Fruit fly (Drosophila melanogaster) whole organism, embryonic: ENCODE results near the gene CG4133.

Experiments used
- C15 ChIP-seq: fragments of 200-800 bp; sonication (Bioruptor generic); IDR thresholded peaks from 3 replicates; pipeline ENCODE4 v1.3.6; 2022; ENCODE audit warnings: missing biosample characterization, missing genetic modification characterization
- CG11398 ChIP-seq: fragments of 200-800 bp; sonication (Bioruptor generic); optimal IDR thresholded peaks from 2 replicates; lab custom pipeline; 2016; ENCODE audit warnings: missing biosample characterization, missing genetic modification characterization
- CG11456 ChIP-seq: fragments of 200-800 bp; sonication (Bioruptor generic); IDR thresholded peaks from 3 replicates; pipeline ENCODE4 v1.3.6; 2022; ENCODE audit warnings: missing biosample characterization, missing genetic modification characterization
- CG11504 ChIP-seq: fragments of 200-800 bp; sonication (Bioruptor generic); optimal IDR thresholded peaks from 3 replicates; lab custom pipeline; 2019; ENCODE audit warnings: missing biosample characterization, mild to moderate bottlenecking, missing genetic modification characterization, moderate library complexity
- CG11695 ChIP-seq: fragments of 200-800 bp; sonication (Bioruptor generic); IDR thresholded peaks from 3 replicates; pipeline ENCODE4 v1.3.6; 2022; ENCODE audit warnings: missing biosample characterization, missing genetic modification characterization
- CG12659 ChIP-seq: fragments of 200-800 bp; sonication (Bioruptor generic); optimal IDR thresholded peaks from 3 replicates; lab custom pipeline; 2017; ENCODE audit warnings: mild to moderate bottlenecking, missing biosample characterization, missing genetic modification reagents, missing genetic modification characterization
- CG14860 ChIP-seq: fragments of 200-800 bp; sonication (Bioruptor generic); IDR thresholded peaks from 3 replicates; pipeline ENCODE4 v1.3.6; 2022; ENCODE audit warnings: missing biosample characterization, missing genetic modification characterization; ENCODE audit not compliant: partially characterized antibody
- CG17829 ChIP-seq: fragments of 200-800 bp; optimal IDR thresholded peaks from 2 replicates; lab custom pipeline; 2019; ENCODE audit warnings: missing biosample characterization, mild to moderate bottlenecking, missing genetic modification characterization, moderate library complexity
- CG17912 ChIP-seq: fragments of 200-800 bp; sonication (Bioruptor generic); optimal IDR thresholded peaks from 2 replicates; lab custom pipeline; 2018; ENCODE audit warnings: missing biosample characterization, mild to moderate bottlenecking, missing genetic modification characterization
- CG18619 ChIP-seq: fragments of 200-800 bp; sonication (Bioruptor generic); optimal IDR thresholded peaks from 3 replicates; lab custom pipeline; 2017; ENCODE audit warnings: missing biosample characterization, mild to moderate bottlenecking, missing genetic modification characterization
- CG2129 ChIP-seq: fragments of 200-800 bp; sonication (Bioruptor generic); IDR thresholded peaks from 2 replicates; pipeline ENCODE4 v1.3.6; 2022; ENCODE audit warnings: missing biosample characterization, missing genetic modification characterization; ENCODE audit not compliant: partially characterized antibody
- CG2199 ChIP-seq: fragments of 200-800 bp; sonication (Bioruptor generic); IDR thresholded peaks from 3 replicates; pipeline ENCODE4 v1.3.6; 2022; ENCODE audit warnings: missing biosample characterization, missing genetic modification characterization
- CG34224 ChIP-seq: fragments of 200-800 bp; sonication (Bioruptor generic); IDR thresholded peaks from 3 replicates; pipeline ENCODE4 v1.3.6; 2022; ENCODE audit warnings: missing biosample characterization, missing genetic modification characterization; ENCODE audit not compliant: partially characterized antibody
- CG34376 ChIP-seq: fragments of 200-800 bp; sonication (Bioruptor generic); optimal IDR thresholded peaks from 2 replicates; lab custom pipeline; 2018; ENCODE audit warnings: missing biosample characterization, mild to moderate bottlenecking, missing genetic modification characterization
- CG6175 ChIP-seq: fragments of 200-800 bp; sonication (Bioruptor generic); IDR thresholded peaks from 3 replicates; pipeline ENCODE4 v1.3.6; 2022; ENCODE audit warnings: missing biosample characterization, missing genetic modification characterization
- CG7556 ChIP-seq: fragments of 200-800 bp; sonication (Bioruptor generic); optimal IDR thresholded peaks from 2 replicates; lab custom pipeline; 2017; ENCODE audit warnings: missing biosample characterization, mild to moderate bottlenecking, missing genetic modification characterization
- CG8290 ChIP-seq, 3 experiments: fragments of 200-800 bp; sonication (Bioruptor generic); optimal IDR thresholded peaks; 2 replicates each; lab custom pipeline; 2016 to 2019; ENCODE audit warnings: missing biosample characterization in 3 of 3, missing genetic modification characterization in 3 of 3, mild to moderate bottlenecking in 2 of 3, moderate library complexity in 1 of 3
- CG9215 ChIP-seq: fragments of 200-800 bp; sonication (Bioruptor generic); IDR thresholded peaks from 2 replicates; pipeline ENCODE4 v1.3.6; 2022; ENCODE audit warnings: missing biosample characterization, missing genetic modification characterization
- CG9609 ChIP-seq: fragments of 200-800 bp; sonication (Bioruptor generic); optimal IDR thresholded peaks from 3 replicates; lab custom pipeline; 2016; ENCODE audit warnings: missing biosample characterization, missing genetic modification characterization
- Dad ChIP-seq: fragments of 200-800 bp; sonication (Bioruptor generic); optimal IDR thresholded peaks from 3 replicates; lab custom pipeline; 2016; ENCODE audit warnings: missing biosample characterization, missing genetic modification characterization
- Fer3 ChIP-seq: fragments of 200-800 bp; sonication (Bioruptor generic); optimal IDR thresholded peaks from 2 replicates; lab custom pipeline; 2018; ENCODE audit warnings: missing biosample characterization, mild to moderate bottlenecking, missing genetic modification characterization, moderate library complexity
- HHEX ChIP-seq: fragments of 200-800 bp; sonication (Bioruptor generic); optimal IDR thresholded peaks from 3 replicates; lab custom pipeline; 2017; ENCODE audit warnings: missing biosample characterization, mild to moderate bottlenecking, missing genetic modification characterization, missing genetic modification reagents
- Hand ChIP-seq: fragments of 200-800 bp; sonication (Bioruptor generic); optimal IDR thresholded peaks from 2 replicates; lab custom pipeline; 2017; ENCODE audit warnings: mild to moderate bottlenecking, missing biosample characterization, missing genetic modification reagents, missing genetic modification characterization
- Nf-YA ChIP-seq: fragments of 200-800 bp; sonication (Bioruptor generic); IDR thresholded peaks from 2 replicates; pipeline ENCODE4 v1.3.6; 2022; ENCODE audit warnings: missing biosample characterization, missing genetic modification characterization
- Ptx1 ChIP-seq: fragments of 200-800 bp; sonication (Bioruptor generic); IDR thresholded peaks from 2 replicates; pipeline ENCODE4 v1.3.6; 2022; ENCODE audit warnings: missing biosample characterization, missing genetic modification characterization
- Ravus ChIP-seq: fragments of 200-800 bp; sonication (Bioruptor generic); IDR thresholded peaks from 2 replicates; pipeline ENCODE4 v1.3.6; 2022; ENCODE audit warnings: missing biosample characterization, missing genetic modification characterization
- Rx ChIP-seq: fragments of 200-800 bp; sonication (Bioruptor generic); IDR thresholded peaks from 2 replicates; pipeline ENCODE4 v1.3.6; 2022; ENCODE audit warnings: missing biosample characterization, missing genetic modification characterization
- Scr ChIP-seq: fragments of 200-800 bp; sonication (Bioruptor generic); IDR thresholded peaks from 2 replicates; pipeline ENCODE4 v1.3.6; 2022; ENCODE audit warnings: missing biosample characterization, missing genetic modification characterization; ENCODE audit not compliant: partially characterized antibody
- Sin3A ChIP-seq: fragments of >200 bp; optimal IDR thresholded peaks from 2 replicates; lab custom pipeline; 2018
- Sry-β ChIP-seq: fragments of 200-800 bp; sonication (Bioruptor generic); optimal IDR thresholded peaks from 2 replicates; lab custom pipeline; 2018; ENCODE audit warnings: missing biosample characterization, mild to moderate bottlenecking, missing genetic modification characterization, moderate library complexity
- Sry-δ ChIP-seq: fragments of 200-800 bp; sonication (Bioruptor generic); optimal IDR thresholded peaks from 2 replicates; lab custom pipeline; 2016; ENCODE audit warnings: missing biosample characterization, missing genetic modification characterization
- Trl ChIP-seq, 3 experiments: fragments of >200 bp in 2 of 3; fragments of 200-800 bp in 1 of 3; sonication (Bioruptor generic) in 1 of 3; optimal IDR thresholded peaks; 2 replicates in 1 of 3; 3 replicates in 2 of 3; lab custom pipeline; 2016 to 2017; ENCODE audit warnings: missing biosample characterization in 1 of 3, missing genetic modification characterization in 1 of 3
- cato ChIP-seq: fragments of 200-800 bp; sonication (Bioruptor generic); optimal IDR thresholded peaks from 2 replicates; lab custom pipeline; 2016; ENCODE audit warnings: missing biosample characterization, missing genetic modification characterization, borderline replicate concordance
- caup ChIP-seq: fragments of 200-800 bp; sonication (Bioruptor generic); optimal IDR thresholded peaks from 3 replicates; lab custom pipeline; 2017; ENCODE audit warnings: missing biosample characterization, mild to moderate bottlenecking, missing genetic modification characterization, moderate library complexity; ENCODE audit not compliant: severe bottlenecking
- cwo ChIP-seq: fragments of 200-800 bp; sonication (Bioruptor generic); optimal IDR thresholded peaks from 3 replicates; lab custom pipeline; 2017; ENCODE audit warnings: missing biosample characterization, missing genetic modification characterization, mild to moderate bottlenecking, moderate library complexity, missing genetic modification reagents
- da ChIP-seq: fragments of 200-800 bp; sonication (Bioruptor generic); optimal IDR thresholded peaks from 2 replicates; lab custom pipeline; 2016; ENCODE audit warnings: missing biosample characterization, missing genetic modification characterization
- fd3F ChIP-seq: fragments of 200-800 bp; sonication (Bioruptor generic); optimal IDR thresholded peaks from 2 replicates; lab custom pipeline; 2018; ENCODE audit warnings: missing biosample characterization, mild to moderate bottlenecking, missing genetic modification characterization, moderate library complexity
- gem ChIP-seq: fragments of 200-800 bp; sonication (Bioruptor generic); optimal IDR thresholded peaks from 2 replicates; lab custom pipeline; 2019; ENCODE audit warnings: missing biosample characterization, mild to moderate bottlenecking, missing genetic modification characterization, moderate library complexity
- gsb-n ChIP-seq: fragments of 200-800 bp; sonication (Bioruptor generic); optimal IDR thresholded peaks from 3 replicates; lab custom pipeline; 2018; ENCODE audit warnings: missing biosample characterization, mild to moderate bottlenecking, missing genetic modification characterization
- hkb ChIP-seq, 2 experiments: fragments of 200-800 bp in 1 of 2; fragments of >200 bp in 1 of 2; sonication (Bioruptor generic) in 1 of 2; IDR thresholded peaks in 1 of 2; optimal IDR thresholded peaks in 1 of 2; 2 replicates each; pipeline versions ENCODE4 v1.3.6 to Lab custom; 2017 to 2022; ENCODE audit warnings: missing biosample characterization in 1 of 2, missing genetic modification characterization in 1 of 2
- mam ChIP-seq: fragments of 200-800 bp; sonication (Bioruptor generic); optimal IDR thresholded peaks from 3 replicates; lab custom pipeline; 2016; ENCODE audit warnings: missing biosample characterization, missing genetic modification characterization
- pnt ChIP-seq: fragments of 200-800 bp; sonication (Bioruptor generic); optimal IDR thresholded peaks from 3 replicates; lab custom pipeline; 2016; ENCODE audit warnings: missing biosample characterization, missing genetic modification characterization
- repo ChIP-seq: fragments of 200-800 bp; sonication (Bioruptor generic); optimal IDR thresholded peaks from 2 replicates; lab custom pipeline; 2016; ENCODE audit warnings: missing biosample characterization, missing genetic modification characterization
- unpg ChIP-seq: fragments of 200-800 bp; sonication (Bioruptor generic); optimal IDR thresholded peaks from 3 replicates; lab custom pipeline; 2018; ENCODE audit warnings: missing biosample characterization, mild to moderate bottlenecking, missing genetic modification characterization, moderate library complexity
- zen ChIP-seq: fragments of 200-800 bp; sonication (Bioruptor generic); optimal IDR thresholded peaks from 3 replicates; lab custom pipeline; 2018; ENCODE audit warnings: missing biosample characterization, mild to moderate bottlenecking, missing genetic modification characterization, moderate library complexity
- zen2 ChIP-seq: fragments of 200-800 bp; sonication (Bioruptor generic); IDR thresholded peaks from 3 replicates; pipeline ENCODE4 v1.3.6; 2022; ENCODE audit warnings: missing biosample characterization, missing genetic modification characterization; ENCODE audit not compliant: partially characterized antibody

CG4133 gene

dm6 chr2L:414593-415399 lies 40.5 kb upstream of the CG4133 start, which contains the start of the genes AP-2alpha and ebi (continued):
- TF ChIP-seq CG8290 (GFP tag; optimal IDR thresholded peaks at IDR 0.05; lab: Kevin White, UChicago) = peak; percentile 72
- peak; percentile 31 to 61 for TF ChIP-seq CG8290 (tag; optimal IDR thresholded peaks at IDR 0.05; lab: Kevin White, UChicago)
- no peak for TF ChIP-seq CG11504
- TF ChIP-seq Sry-δ = peak; percentile 74
- peak; percentile 100 for TF ChIP-seq Sin3A (lab: Kevin White, UChicago)
- peak; percentile 78 for TF ChIP-seq zen (tag; lab: Kevin White, UChicago)
- TF ChIP-seq Ravus (GFP tag; lab: Robert Waterston, UW) = peak; percentile 39; the same call in 1 of the 2 replicates
- peak; percentile 62; the same call in 1 of the 3 replicates for TF ChIP-seq C15
- no peak for TF ChIP-seq Trl (optimal IDR thresholded peaks at IDR 0.05; lab: Kevin White, UChicago)
- TF ChIP-seq Trl (GFP tag; optimal IDR thresholded peaks at IDR 0.05; lab: Kevin White, UChicago) = peak; percentile 90
- TF ChIP-seq zen2 (GFP tag; lab: Robert Waterston, UW) = no peak
- peak; percentile 58 for TF ChIP-seq Hand (GFP tag; lab: Kevin White, UChicago)
- TF ChIP-seq repo (GFP tag; lab: Kevin White, UChicago) = peak; percentile 81
- peak; percentile 96 for TF ChIP-seq CG9609 (GFP tag; lab: Kevin White, UChicago)
- peak; percentile 96 for TF ChIP-seq mam (GFP tag; lab: Kevin White, UChicago)
- no peak for TF ChIP-seq CG2129 (GFP tag; lab: Robert Waterston, UW)
- peak; percentile 13 for TF ChIP-seq CG17912 (GFP tag; lab: Kevin White, UChicago)
- peak; percentile 67 for TF ChIP-seq CG34376 (GFP tag; lab: Kevin White, UChicago)
- no peak; the same call in 1 of the 2 replicates for TF ChIP-seq Scr (GFP tag; lab: Robert Waterston, UW)
- TF ChIP-seq Rx (GFP tag; lab: Robert Waterston, UW) = peak; percentile 61; the same call in 1 of the 2 replicates
- peak; percentile 92 for TF ChIP-seq gem (tag; lab: Kevin White, UChicago)
- no peak for TF ChIP-seq CG34224
- peak; percentile 86 for TF ChIP-seq CG11456
- TF ChIP-seq hkb (optimal IDR thresholded peaks at IDR 0.05; lab: Kevin White, UChicago) = peak; percentile 92
- peak; percentile 81 for TF ChIP-seq hkb (GFP tag; IDR thresholded peaks at IDR 0.05; lab: Robert Waterston, UW)
- TF ChIP-seq fd3F (GFP tag; lab: Kevin White, UChicago) = peak; percentile 74
- peak; percentile 49 for TF ChIP-seq cwo
- TF ChIP-seq Dad (GFP tag; lab: Kevin White, UChicago) = peak; percentile 89
- TF ChIP-seq CG11398 (GFP tag; lab: Kevin White, UChicago) = peak; percentile 89
- peak; percentile 78 for TF ChIP-seq da
- TF ChIP-seq CG11695 (GFP tag; lab: Robert Waterston, UW) = peak; percentile 81
- TF ChIP-seq CG7556 (GFP tag; lab: Kevin White, UChicago) = peak; percentile 78
- TF ChIP-seq CG6175 (GFP tag; lab: Robert Waterston, UW) = peak; percentile 76
- peak; percentile 93 for TF ChIP-seq Ptx1
- TF ChIP-seq Sry-β (GFP tag; lab: Kevin White, UChicago) = peak; percentile 48
- peak; percentile 86 for TF ChIP-seq CG17829 (tag; lab: Kevin White, UChicago)
- peak; percentile 41; the same call in 1 of the 2 replicates for TF ChIP-seq Nf-YA (GFP tag; lab: Robert Waterston, UW)
- peak; percentile 68 for TF ChIP-seq HHEX (GFP tag; lab: Kevin White, UChicago)
- TF ChIP-seq CG9215 = peak; percentile 93
- TF ChIP-seq Fer3 (tag; lab: Kevin White, UChicago) = peak; percentile 78
- 0 out of 3 replicates have a peak, but pooled peaks have one; percentile 42 for TF ChIP-seq CG2199
- TF ChIP-seq gsb-n (tag; lab: Kevin White, UChicago) = no peak
- TF ChIP-seq pnt (GFP tag; lab: Kevin White, UChicago) = peak; percentile 95
- peak; percentile 87 for TF ChIP-seq CG18619 (GFP tag; lab: Kevin White, UChicago)
- peak; percentile 84 for TF ChIP-seq cato
- TF ChIP-seq CG14860 (GFP tag; lab: Robert Waterston, UW) = no peak
- peak; percentile 70 for TF ChIP-seq unpg (GFP tag; lab: Kevin White, UChicago)
- peak; percentile 95 for TF ChIP-seq CG12659 (GFP tag; lab: Kevin White, UChicago)
- TF ChIP-seq caup (GFP tag; lab: Kevin White, UChicago) = peak; percentile 64
